Worm (Caenorhabditis elegans) whole organism, early embryonic: ENCODE results near the gene cnt-1.

Source experiments
- B0310.2 ChIP-seq: sonication (generic microtip); optimal IDR thresholded peaks from 2 replicates; lab custom pipeline; 2016; ENCODE audit warnings: mild to moderate bottlenecking, missing genetic modification characterization, missing compliant biosample characterization
- aly-1 ChIP-seq: sonication (generic microtip); optimal IDR thresholded peaks from 2 replicates; lab custom pipeline; 2016; ENCODE audit warnings: missing genetic modification characterization, missing compliant biosample characterization
- ama-1 ChIP-seq: fragments of 150-350 bp; optimal IDR thresholded peaks from 2 replicates; lab custom pipeline; 2014
- ceh-13 ChIP-seq: fragments of 200-800 bp; sonication (Bioruptor generic); optimal IDR thresholded peaks from 2 replicates; lab custom pipeline; 2018; ENCODE audit warnings: mild to moderate bottlenecking, missing genetic modification characterization, missing compliant biosample characterization
- ceh-36 ChIP-seq: sonication (generic microtip); optimal IDR thresholded peaks from 2 replicates; lab custom pipeline; 2016; ENCODE audit warnings: missing genetic modification characterization, inconsistent platforms, missing compliant biosample characterization
- ets-7 ChIP-seq: sonication (generic microtip); optimal IDR thresholded peaks from 2 replicates; lab custom pipeline; 2016; ENCODE audit warnings: missing genotype, missing genetic modification characterization, missing compliant biosample characterization
- flt-1 ChIP-seq: fragments of 200-800 bp; sonication (Bioruptor generic); IDR thresholded peaks from 2 replicates; pipeline ENCODE4 v1.3.6; 2022; ENCODE audit warnings: missing genetic modification characterization, missing compliant biosample characterization
- hmbx-1 ChIP-seq: sonication (generic microtip); optimal IDR thresholded peaks from 2 replicates; lab custom pipeline; 2016; ENCODE audit warnings: mild to moderate bottlenecking, missing genetic modification characterization, missing compliant biosample characterization
- hmg-4 ChIP-seq: fragments of 200-800 bp; sonication (Bioruptor generic); optimal IDR thresholded peaks from 2 replicates; lab custom pipeline; 2018; ENCODE audit warnings: mild to moderate bottlenecking, missing genetic modification characterization, missing compliant biosample characterization
- hnd-1 ChIP-seq: sonication (generic microtip); optimal IDR thresholded peaks from 2 replicates; lab custom pipeline; 2016; ENCODE audit warnings: missing genetic modification characterization, missing compliant biosample characterization
- sea-1 ChIP-seq: fragments of 200-800 bp; sonication (Bioruptor generic); conservative IDR thresholded peaks from 2 replicates; pipeline ENCODE4 v1.3.6; 2022; ENCODE audit warnings: missing genetic modification characterization, missing compliant biosample characterization
- tbx-11 ChIP-seq: fragments of 200-800 bp; sonication (Bioruptor generic); IDR thresholded peaks from 2 replicates; pipeline ENCODE4 v1.3.6; 2022; ENCODE audit warnings: missing genetic modification characterization, missing compliant biosample characterization
- tbx-37 ChIP-seq: fragments of 200-800 bp; sonication (Bioruptor generic); conservative IDR thresholded peaks from 2 replicates; pipeline ENCODE4 v1.3.6; 2022; ENCODE audit warnings: missing genetic modification reagents, missing genetic modification characterization, missing compliant biosample characterization

ce11 chrII:12062521-12062920 lies 26.1 kb downstream of the cnt-1 start, which contains the start of gene arrd-7:
- TF ChIP-seq ama-1 (lab: Kevin White, UChicago) (no peak), ceh-13 (GFP tag; lab: Kevin White, UChicago) (no peak), sea-1 (GFP tag; lab: Robert Waterston, UW) (no peak), tbx-11 (no peak), ets-7 (tag; lab: Kevin White, UChicago) (no peak), aly-1 (tag; lab: Kevin White, UChicago) (no peak), hmbx-1 (tag; lab: Kevin White, UChicago) (no peak), ceh-36 (tag; lab: Kevin White, UChicago) (no peak), flt-1 (GFP tag; lab: Robert Waterston, UW) (no peak), B0310.2 (tag; lab: Kevin White, UChicago) (no peak), hnd-1 (tag; lab: Kevin White, UChicago) (no peak), tbx-37 (GFP tag; lab: Robert Waterston, UW) (no peak), hmg-4 (GFP tag; lab: Kevin White, UChicago) (no peak)
